Worm (Caenorhabditis elegans): ENCODE results near the gene moma-1.

Gene moma-1

DNA sequence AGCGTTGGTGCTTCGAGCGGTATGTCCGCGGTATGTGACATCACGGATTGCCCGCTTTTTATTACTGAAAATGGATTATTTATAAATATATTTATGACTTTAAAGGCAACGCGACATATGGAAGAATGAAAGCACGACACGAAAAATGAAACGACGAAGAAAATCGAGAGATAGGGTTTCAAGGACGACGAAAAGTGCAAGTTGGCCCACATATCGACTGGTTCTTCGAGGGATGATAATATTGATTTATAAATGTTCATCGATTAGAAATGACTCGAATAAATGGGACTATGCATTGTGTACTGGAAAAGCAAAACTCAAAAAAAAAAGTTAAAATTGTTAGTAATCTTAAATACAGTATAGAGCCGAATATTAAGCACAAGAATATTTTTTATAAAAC, 34.5 kb upstream of the moma-1 start, which contains the start of gene zer-1:
Gene zer-1, minus strand, starts transcription at position 68 of the 400 bp plus-strand sequence.
- TF ChIP-seq ref-1 (GFP tag; conservative IDR thresholded peaks at IDR 0.05) (no peak), ztf-29 (GFP tag; IDR thresholded peaks at IDR 0.05) (no peak), med-1 (GFP tag; optimal IDR thresholded peaks at IDR 0.05; ENCODE audit: insufficient read depth) (no peak), ztf-23 (GFP tag; IDR thresholded peaks at IDR 0.05) (no peak), klf-2 (GFP tag; conservative IDR thresholded peaks at IDR 0.05) (no peak), T22C8.4 (GFP tag; IDR thresholded peaks at IDR 0.05) (no peak), cog-1 (tag; optimal IDR thresholded peaks at IDR 0.05) (no peak), tab-1 (GFP tag; IDR thresholded peaks at IDR 0.05) (no peak), flt-1 (GFP tag; IDR thresholded peaks at IDR 0.05) (no peak)

DNA sequence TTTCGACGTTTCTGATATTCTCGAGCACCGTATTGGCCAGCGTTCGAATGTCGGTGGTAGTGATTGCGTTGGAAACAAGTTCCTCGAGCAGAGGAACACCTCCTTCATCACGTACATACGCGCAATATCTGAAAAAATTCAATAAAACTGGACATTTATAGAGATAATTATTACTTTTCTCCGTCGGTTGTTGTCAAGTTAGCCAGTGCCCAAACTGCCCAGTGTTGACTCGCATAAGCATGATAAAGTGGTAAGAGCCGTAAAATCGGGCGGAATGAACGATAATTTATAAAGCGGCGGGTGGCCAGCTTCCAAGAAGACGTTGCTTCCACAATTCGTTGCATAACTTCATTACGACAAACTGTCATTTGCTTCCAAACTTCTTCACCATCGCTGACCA, 31.4 kb upstream of the moma-1 start:
- no peak for TF ChIP-seq klf-2 (GFP tag; conservative IDR thresholded peaks at IDR 0.05)
- no peak for TF ChIP-seq med-1 (GFP tag; optimal IDR thresholded peaks at IDR 0.05; ENCODE audit: insufficient read depth)
- TF ChIP-seq flt-1 (GFP tag; IDR thresholded peaks at IDR 0.05): no peak
- no peak for TF ChIP-seq ref-1 (GFP tag; conservative IDR thresholded peaks at IDR 0.05)
- TF ChIP-seq ztf-23 (GFP tag; IDR thresholded peaks at IDR 0.05): no peak

DNA sequence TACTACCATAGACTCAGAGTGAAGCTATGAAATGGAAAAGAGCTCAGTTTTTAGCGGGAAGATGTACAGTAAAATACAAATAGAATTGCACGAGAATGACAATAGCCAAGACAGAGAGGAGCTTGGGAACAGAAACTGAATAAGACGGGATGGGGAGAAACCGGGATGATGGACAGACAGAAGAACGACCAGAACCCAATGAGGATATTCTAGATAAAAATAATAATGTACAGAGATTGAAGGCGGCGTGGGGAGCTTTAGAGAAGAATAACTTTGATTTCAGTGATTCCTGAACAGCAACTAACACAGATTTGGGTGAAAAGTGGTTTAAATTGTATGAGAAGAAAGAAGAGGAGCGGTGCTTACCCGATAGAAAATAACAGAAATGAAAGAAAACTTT, 29.3 kb upstream of the moma-1 start:
- no peak for TF ChIP-seq cog-1 (tag; optimal IDR thresholded peaks at IDR 0.05)
- TF ChIP-seq ztf-23 (GFP tag; IDR thresholded peaks at IDR 0.05): no peak
- no peak for TF ChIP-seq T22C8.4 (GFP tag; IDR thresholded peaks at IDR 0.05)
- TF ChIP-seq med-1 (GFP tag; optimal IDR thresholded peaks at IDR 0.05; ENCODE audit: insufficient read depth): no peak
- no peak for TF ChIP-seq tab-1 (GFP tag; IDR thresholded peaks at IDR 0.05)
- TF ChIP-seq ztf-29 (GFP tag; IDR thresholded peaks at IDR 0.05): no peak
- TF ChIP-seq ref-1 (GFP tag; conservative IDR thresholded peaks at IDR 0.05): no peak
- TF ChIP-seq flt-1 (GFP tag; IDR thresholded peaks at IDR 0.05): no peak
- TF ChIP-seq klf-2 (GFP tag; conservative IDR thresholded peaks at IDR 0.05): no peak

DNA sequence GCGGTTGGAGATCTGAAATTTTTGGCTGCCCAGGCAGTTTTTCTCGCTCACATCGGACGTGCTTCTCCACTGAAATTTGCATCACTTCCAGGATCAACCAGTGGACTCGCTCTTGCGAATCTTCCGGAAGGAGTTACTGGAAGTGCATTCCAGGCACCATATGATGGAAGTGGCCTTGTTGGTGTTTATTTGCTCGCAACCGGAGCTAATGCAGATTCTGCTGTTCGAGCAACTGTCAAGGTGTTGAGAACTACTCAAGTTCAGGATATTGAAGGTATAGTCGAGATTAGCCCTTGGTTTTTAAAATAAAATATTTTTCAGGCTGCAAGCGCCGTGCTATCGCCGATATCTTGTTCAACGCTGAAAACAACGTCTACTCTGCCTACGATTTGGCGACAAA, 28.6 kb upstream of the moma-1 start:
- TF ChIP-seq ztf-23 (GFP tag; IDR thresholded peaks at IDR 0.05): no peak
- no peak for TF ChIP-seq med-1 (GFP tag; optimal IDR thresholded peaks at IDR 0.05; ENCODE audit: insufficient read depth)
- TF ChIP-seq cog-1 (tag; optimal IDR thresholded peaks at IDR 0.05): no peak
- no peak for TF ChIP-seq T22C8.4 (GFP tag; IDR thresholded peaks at IDR 0.05)

DNA sequence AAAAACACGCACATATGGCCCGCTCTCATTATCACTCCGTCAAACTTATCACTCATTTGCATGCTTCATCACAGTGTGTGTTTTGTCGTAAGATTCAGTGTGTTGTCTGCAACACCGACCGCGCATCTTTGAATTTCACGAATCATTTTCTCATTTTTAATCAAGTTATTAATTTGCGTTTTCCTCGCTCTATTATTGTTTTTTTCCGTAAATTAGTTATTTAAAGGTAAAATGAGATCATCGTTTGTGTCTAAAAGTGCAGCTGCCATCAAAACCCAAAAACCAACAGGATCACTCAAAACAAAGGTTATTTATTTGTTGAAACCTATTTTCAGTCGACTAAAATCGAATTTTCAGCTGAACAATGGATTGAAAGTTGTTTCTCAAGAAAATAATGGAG, 27.4 kb upstream of the moma-1 start, which contains the start of the genes T24C4.5 and ucr-2.3:
Gene T24C4.5, minus strand, starts transcription at position 101 of the 400 bp plus-strand sequence.
Gene ucr-2.3, plus strand, starts transcription at position 227 of the 400 bp plus-strand sequence.
- TF ChIP-seq T22C8.4 (GFP tag; IDR thresholded peaks at IDR 0.05) (no peak), ztf-23 (GFP tag; IDR thresholded peaks at IDR 0.05) (no peak), flt-1 (GFP tag; IDR thresholded peaks at IDR 0.05) (no peak), ztf-29 (GFP tag; IDR thresholded peaks at IDR 0.05) (no peak), tab-1 (GFP tag; IDR thresholded peaks at IDR 0.05) (no peak), klf-2 (GFP tag; conservative IDR thresholded peaks at IDR 0.05) (no peak), ref-1 (GFP tag; conservative IDR thresholded peaks at IDR 0.05) (no peak), med-1 (GFP tag; optimal IDR thresholded peaks at IDR 0.05; ENCODE audit: insufficient read depth) (no peak), cog-1 (tag; optimal IDR thresholded peaks at IDR 0.05) (no peak)

DNA sequence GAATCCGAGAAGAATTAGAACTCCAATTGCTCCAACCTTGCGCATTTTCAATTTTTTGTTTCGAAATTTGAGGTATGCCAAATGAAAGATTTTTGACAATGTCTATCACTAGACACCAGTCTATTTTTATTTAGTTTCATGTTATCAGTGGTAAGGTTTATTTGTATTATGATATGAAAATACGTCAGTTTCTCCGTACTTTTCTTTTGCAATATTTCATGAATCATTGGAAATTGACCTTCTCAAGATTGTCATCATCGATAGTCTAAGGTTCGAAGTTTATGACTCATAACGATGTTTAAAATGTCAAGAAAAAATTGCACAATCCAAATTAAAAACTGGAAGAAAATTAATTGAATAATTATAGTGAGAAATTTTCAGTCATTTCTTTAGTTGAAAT, 21.2 kb upstream of the moma-1 start, which contains the start of gene clc-19:
Gene clc-19, minus strand, starts transcription at position 135 of the 400 bp plus-strand sequence.
- TF ChIP-seq cog-1 (tag; optimal IDR thresholded peaks at IDR 0.05): no peak
- no peak for TF ChIP-seq ztf-23 (GFP tag; IDR thresholded peaks at IDR 0.05)
- TF ChIP-seq ref-1 (GFP tag; conservative IDR thresholded peaks at IDR 0.05): no peak
- no peak for TF ChIP-seq flt-1 (GFP tag; IDR thresholded peaks at IDR 0.05)
- TF ChIP-seq T22C8.4 (GFP tag; IDR thresholded peaks at IDR 0.05): no peak
- TF ChIP-seq tab-1 (GFP tag; IDR thresholded peaks at IDR 0.05): no peak
- no peak for TF ChIP-seq klf-2 (GFP tag; conservative IDR thresholded peaks at IDR 0.05)
- TF ChIP-seq ztf-29 (GFP tag; IDR thresholded peaks at IDR 0.05): no peak
- TF ChIP-seq med-1 (GFP tag; optimal IDR thresholded peaks at IDR 0.05; ENCODE audit: insufficient read depth): no peak

DNA sequence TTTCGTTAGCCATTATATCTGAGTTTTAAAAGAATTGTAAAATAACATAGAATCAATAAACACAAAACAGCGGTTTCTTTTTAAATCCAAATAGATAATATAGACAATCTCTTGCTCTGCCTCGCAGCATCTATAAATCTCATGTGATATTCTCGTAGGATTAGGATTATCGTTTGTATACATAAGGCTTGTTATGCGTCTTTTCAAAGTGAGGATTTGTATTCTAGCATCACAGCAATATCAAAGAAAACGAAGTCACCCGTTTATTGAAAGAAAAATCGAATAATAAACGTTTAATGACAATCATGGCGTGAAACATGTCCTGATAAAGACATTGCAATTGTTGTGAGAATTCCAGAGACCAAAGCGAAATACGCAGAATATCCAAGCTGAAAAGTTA, 20.2 kb upstream of the moma-1 start, which contains the start of the genes T24C4.3 and clc-20:
Gene T24C4.3, minus strand, starts transcription at position 101 of the 400 bp plus-strand sequence.
Gene clc-20, plus strand, starts transcription at position 211 of the 400 bp plus-strand sequence.
- TF ChIP-seq klf-2 (GFP tag; conservative IDR thresholded peaks at IDR 0.05): no peak
- no peak for TF ChIP-seq med-1 (GFP tag; optimal IDR thresholded peaks at IDR 0.05; ENCODE audit: insufficient read depth)
- no peak for TF ChIP-seq ref-1 (GFP tag; conservative IDR thresholded peaks at IDR 0.05)

DNA sequence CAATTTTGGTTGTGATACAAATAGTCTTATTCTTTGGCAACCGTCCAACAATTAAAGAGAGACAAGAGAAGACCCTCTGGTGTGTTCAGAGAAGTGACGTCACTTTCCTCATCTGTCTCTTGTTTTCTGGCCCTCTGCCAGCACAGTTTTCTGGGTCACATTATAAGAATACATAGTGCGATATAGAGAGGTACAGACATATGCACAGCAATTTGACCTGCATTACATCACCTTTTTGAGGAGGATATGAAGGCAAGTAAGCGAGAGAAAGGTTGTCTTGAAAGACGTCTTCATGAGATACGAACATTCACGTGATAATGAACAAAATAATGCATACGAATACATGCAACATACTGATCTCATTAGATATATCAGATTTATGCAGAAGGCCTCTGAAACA, 18.4 kb upstream of the moma-1 start:
- TF ChIP-seq ref-1 (GFP tag; conservative IDR thresholded peaks at IDR 0.05): no peak
- TF ChIP-seq ztf-29 (GFP tag; IDR thresholded peaks at IDR 0.05): no peak
- TF ChIP-seq klf-2 (GFP tag; conservative IDR thresholded peaks at IDR 0.05): no peak
- TF ChIP-seq med-1 (GFP tag; optimal IDR thresholded peaks at IDR 0.05; ENCODE audit: insufficient read depth): no peak
- TF ChIP-seq flt-1 (GFP tag; IDR thresholded peaks at IDR 0.05): no peak
- no peak for TF ChIP-seq tab-1 (GFP tag; IDR thresholded peaks at IDR 0.05)
- TF ChIP-seq T22C8.4 (GFP tag; IDR thresholded peaks at IDR 0.05): no peak
- TF ChIP-seq ztf-23 (GFP tag; IDR thresholded peaks at IDR 0.05): no peak
- TF ChIP-seq cog-1 (tag; optimal IDR thresholded peaks at IDR 0.05): no peak

DNA sequence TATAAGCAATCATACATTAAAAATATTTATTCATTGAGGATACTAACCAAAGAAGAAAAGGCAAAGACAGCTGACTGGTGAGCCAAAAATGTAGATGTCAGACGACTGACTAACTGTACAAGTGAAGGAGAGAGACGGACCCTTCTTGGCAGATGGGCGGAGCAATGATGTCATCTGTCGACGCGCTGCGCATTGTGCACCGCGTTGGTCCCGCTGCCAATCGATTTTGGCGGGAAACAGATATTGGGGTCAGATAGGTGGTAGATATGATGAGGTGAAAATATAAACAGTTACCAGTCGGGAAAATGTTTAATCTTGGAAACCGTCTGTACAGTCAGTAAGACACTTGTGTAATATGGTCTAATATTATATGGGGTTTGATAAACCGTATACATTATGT, 17.7 kb upstream of the moma-1 start, which contains the start of gene T24C4.2:
Gene T24C4.2, minus strand, starts transcription at position 101 of the 400 bp plus-strand sequence.
- TF ChIP-seq T22C8.4 (GFP tag; IDR thresholded peaks at IDR 0.05): 0 out of 2 replicates have a peak, but pooled peaks have one; percentile 19
- TF ChIP-seq med-1 (GFP tag; optimal IDR thresholded peaks at IDR 0.05; ENCODE audit: insufficient read depth): no peak

DNA sequence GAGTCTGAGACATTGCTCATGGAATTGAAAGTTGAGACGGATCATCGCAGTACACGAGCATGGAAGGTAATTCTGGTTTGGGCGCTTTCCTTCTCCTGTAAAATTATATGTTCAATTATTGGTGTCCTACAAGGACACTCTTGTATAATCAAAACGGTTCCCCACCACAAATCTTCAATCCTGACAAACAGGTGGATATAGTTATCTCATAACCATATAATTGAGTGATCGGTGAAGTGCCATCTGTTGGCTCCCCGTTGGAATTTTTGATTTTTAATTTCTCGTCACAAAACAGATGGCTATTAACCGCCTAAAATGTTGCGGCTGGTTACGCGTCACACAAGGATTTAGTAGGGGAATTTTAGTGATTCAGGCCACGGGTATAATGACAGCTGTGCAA, 16.7 kb upstream of the moma-1 start:
- no peak for TF ChIP-seq cog-1 (tag; optimal IDR thresholded peaks at IDR 0.05)
- TF ChIP-seq flt-1 (GFP tag; IDR thresholded peaks at IDR 0.05): no peak
- no peak for TF ChIP-seq tab-1 (GFP tag; IDR thresholded peaks at IDR 0.05)
- no peak for TF ChIP-seq ref-1 (GFP tag; conservative IDR thresholded peaks at IDR 0.05)
- TF ChIP-seq med-1 (GFP tag; optimal IDR thresholded peaks at IDR 0.05; ENCODE audit: insufficient read depth): no peak
- TF ChIP-seq ztf-23 (GFP tag; IDR thresholded peaks at IDR 0.05): no peak
- TF ChIP-seq ztf-29 (GFP tag; IDR thresholded peaks at IDR 0.05): no peak
- TF ChIP-seq T22C8.4 (GFP tag; IDR thresholded peaks at IDR 0.05): no peak
- TF ChIP-seq klf-2 (GFP tag; conservative IDR thresholded peaks at IDR 0.05): no peak

All from whole organism, midembryonic.